Fruit fly (Drosophila melanogaster): ENCODE results near the gene gw.

The gw gene

DNA sequence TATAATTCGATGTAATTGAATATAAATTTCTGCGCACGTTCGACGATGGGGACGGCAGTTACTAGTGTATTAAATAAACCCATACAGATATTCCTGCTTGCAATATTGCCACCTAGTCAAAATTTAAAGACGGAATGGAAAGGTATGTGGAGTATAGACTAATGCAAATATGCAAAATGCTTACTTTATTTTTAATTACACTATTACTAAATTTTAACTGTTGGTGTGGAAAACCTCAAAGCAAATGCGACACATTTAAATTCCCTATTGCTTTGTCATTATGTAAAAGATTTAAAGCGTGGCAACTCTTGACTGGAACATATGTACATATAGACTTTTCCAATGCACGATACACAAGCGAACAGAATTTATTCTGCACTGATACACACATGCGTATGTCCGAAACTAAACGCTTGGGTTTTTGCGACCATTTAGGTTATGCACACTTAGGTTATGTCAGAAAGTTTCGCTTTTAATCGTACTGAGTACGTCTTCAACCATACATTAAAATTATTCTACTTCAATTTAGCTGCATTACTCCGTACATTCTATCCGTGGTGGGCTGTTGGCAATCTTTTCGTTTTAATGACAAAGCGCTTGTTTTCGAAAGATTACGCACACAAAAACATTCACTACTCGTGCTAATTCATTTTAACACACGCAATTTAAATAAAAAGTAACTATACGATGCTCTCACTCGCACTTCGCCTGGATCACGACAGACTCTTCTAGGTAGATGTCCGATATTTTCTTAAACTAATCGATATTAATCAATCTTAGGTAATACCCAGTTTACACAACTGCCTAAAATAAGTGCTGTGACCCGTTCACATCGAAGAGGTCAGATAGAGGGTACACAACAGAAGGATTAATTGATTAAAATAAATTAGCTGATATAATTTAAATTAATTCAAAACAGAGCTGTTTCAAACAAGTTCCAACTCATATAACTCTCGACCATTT, at the start of gene gw:
TSS of gene gw (minus strand) at position 725 of the 963 bp plus-strand sequence.
- peak; percentile 64 for TF ChIP-seq sv (GFP tag; optimal IDR thresholded peaks at IDR 0.05)
- TF ChIP-seq brk (GFP tag; optimal IDR thresholded peaks at IDR 0.05): peak; percentile 45
- peak; percentile 88 for TF ChIP-seq OdsH (GFP tag; optimal IDR thresholded peaks at IDR 0.05)
- no peak for TF ChIP-seq dl (GFP tag; optimal IDR thresholded peaks at IDR 0.05; ENCODE audit: insufficient read depth in 1 of 2, partially characterized antibody in 2 of 2)
- peak; percentile 85 for TF ChIP-seq Hr83 (GFP tag; optimal IDR thresholded peaks at IDR 0.05; ENCODE audit: poor library complexity, severe bottlenecking)
- peak; percentile 61 for TF ChIP-seq dmrt93B (GFP tag; optimal IDR thresholded peaks at IDR 0.05)
- peak; percentile 88 for TF ChIP-seq Hnf4 (GFP tag; optimal IDR thresholded peaks at IDR 0.05)
- no peak for TF ChIP-seq Mio (GFP tag; optimal IDR thresholded peaks at IDR 0.05)
- TF ChIP-seq foxo (GFP tag; optimal IDR thresholded peaks at IDR 0.05): peak; percentile 10 to 91
- peak; percentile 87 for TF ChIP-seq fru (GFP tag; optimal IDR thresholded peaks at IDR 0.05)
- peak; percentile 17 for TF ChIP-seq Myc (optimal IDR thresholded peaks at IDR 0.05)
- no peak for TF ChIP-seq Rel (GFP tag; optimal IDR thresholded peaks at IDR 0.05)
- TF ChIP-seq Rel (tag; optimal IDR thresholded peaks at IDR 0.05): peak; percentile 39
- peak; percentile 75 for TF ChIP-seq sage (GFP tag; optimal IDR thresholded peaks at IDR 0.05)
- TF ChIP-seq HLH106 (tag; optimal IDR thresholded peaks at IDR 0.05): peak; percentile 86
- TF ChIP-seq usp (GFP tag; optimal IDR thresholded peaks at IDR 0.05): no peak
- TF ChIP-seq CG32264 (GFP tag; optimal IDR thresholded peaks at IDR 0.05): peak; percentile 29
- peak; percentile 81 for TF ChIP-seq psq (GFP tag; optimal IDR thresholded peaks at IDR 0.05)
- no peak for TF ChIP-seq Dif (GFP tag; optimal IDR thresholded peaks at IDR 0.05; ENCODE audit: partially characterized antibody)
- TF ChIP-seq CrebA (GFP tag; optimal IDR thresholded peaks at IDR 0.05; ENCODE audit: borderline replicate concordance): no peak
- TF ChIP-seq ey (GFP tag; optimal IDR thresholded peaks at IDR 0.05): peak; percentile 97
- TF ChIP-seq Dfd (GFP tag; optimal IDR thresholded peaks at IDR 0.05): no peak
- TF ChIP-seq dsf (GFP tag; optimal IDR thresholded peaks at IDR 0.05; ENCODE audit: borderline replicate concordance): peak; percentile 74
- TF ChIP-seq Hr78 (GFP tag; optimal IDR thresholded peaks at IDR 0.05): peak; percentile 70
- peak; percentile 83 for TF ChIP-seq tai (GFP tag; optimal IDR thresholded peaks at IDR 0.05)
- peak; percentile 85 for TF ChIP-seq br (GFP tag; optimal IDR thresholded peaks at IDR 0.05)
- no peak for TF ChIP-seq pan (optimal IDR thresholded peaks at IDR 0.05)
- peak; percentile 83 for TF ChIP-seq CG9705 (GFP tag; optimal IDR thresholded peaks at IDR 0.05)
- no peak for TF ChIP-seq Abd-B (GFP tag; optimal IDR thresholded peaks at IDR 0.05)
- TF ChIP-seq N (GFP tag; optimal IDR thresholded peaks at IDR 0.05): peak; percentile 95
- TF ChIP-seq Sp1 (GFP tag; optimal IDR thresholded peaks at IDR 0.05): peak; percentile 80
- TF ChIP-seq Jra (GFP tag; optimal IDR thresholded peaks at IDR 0.05): peak; percentile 86
- peak; percentile 88 for TF ChIP-seq rgr (GFP tag; optimal IDR thresholded peaks at IDR 0.05)
- TF ChIP-seq woc (GFP tag; optimal IDR thresholded peaks at IDR 0.05): peak; percentile 63
- peak; percentile 90 for TF ChIP-seq h (GFP tag; optimal IDR thresholded peaks at IDR 0.05)

DNA sequence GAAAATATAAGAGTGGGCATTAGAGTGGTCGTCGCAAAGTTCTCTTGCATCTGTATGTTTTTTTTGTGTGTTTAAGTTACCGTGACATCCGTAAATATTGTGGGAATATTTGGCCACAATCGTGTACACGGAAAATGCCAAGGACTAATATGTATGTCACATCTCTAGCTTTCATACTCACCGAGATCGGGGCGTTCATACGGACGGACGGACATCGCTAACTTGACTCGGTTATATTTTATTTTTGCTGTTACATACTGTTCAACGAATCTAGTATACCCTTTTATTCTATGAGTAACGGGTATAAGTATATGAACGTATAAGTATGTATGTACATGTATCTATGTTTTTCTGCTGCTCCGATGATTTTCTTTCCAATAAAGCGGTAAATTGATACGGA, 49.3 kb upstream of the gw start:
- TF ChIP-seq Vsx2 (GFP tag; optimal IDR thresholded peaks at IDR 0.05; ENCODE audit: partially characterized antibody) (no peak), foxo (GFP tag; optimal IDR thresholded peaks at IDR 0.05) (no peak), Abd-B (GFP tag; optimal IDR thresholded peaks at IDR 0.05) (no peak), fru (GFP tag; optimal IDR thresholded peaks at IDR 0.05) (no peak), Sp1 (GFP tag; optimal IDR thresholded peaks at IDR 0.05) (no peak), Hr78 (GFP tag; optimal IDR thresholded peaks at IDR 0.05) (no peak), lola (GFP tag; optimal IDR thresholded peaks at IDR 0.05) (no peak), Myc (optimal IDR thresholded peaks at IDR 0.05) (no peak), tai (GFP tag; optimal IDR thresholded peaks at IDR 0.05) (no peak), Dif (GFP tag; optimal IDR thresholded peaks at IDR 0.05; ENCODE audit: partially characterized antibody) (no peak), Hnf4 (GFP tag; optimal IDR thresholded peaks at IDR 0.05) (no peak), dmrt93B (GFP tag; optimal IDR thresholded peaks at IDR 0.05) (no peak), rgr (GFP tag; optimal IDR thresholded peaks at IDR 0.05) (no peak), sv (GFP tag; optimal IDR thresholded peaks at IDR 0.05) (no peak), psq (GFP tag; optimal IDR thresholded peaks at IDR 0.05) (no peak), dl (GFP tag; optimal IDR thresholded peaks at IDR 0.05; ENCODE audit: insufficient read depth in 1 of 2, partially characterized antibody in 2 of 2) (no peak), CG32264 (GFP tag; optimal IDR thresholded peaks at IDR 0.05) (no peak), jim (GFP tag; optimal IDR thresholded peaks at IDR 0.05) (no peak), CrebA (GFP tag; optimal IDR thresholded peaks at IDR 0.05; ENCODE audit: borderline replicate concordance) (no peak)
